Worm (Caenorhabditis elegans) whole organism, L3 larva: Measurements from ENCODE around the gene B0495.5.

ENCODE experiments used
- egl-27 ChIP-seq: sonication (generic microtip); optimal IDR thresholded peaks from 4 replicates; lab custom pipeline; 2017; ENCODE audit warnings: missing biosample characterization, missing genetic modification reagents, missing genetic modification characterization
- elt-3 ChIP-seq, 3 experiments: fragments of 150-350 bp in 1 of 3; sonication (generic microtip) in 2 of 3; optimal IDR thresholded peaks; 2 replicates in 2 of 3; 4 replicates in 1 of 3; lab custom pipeline; 2014 to 2017; ENCODE audit warnings: missing biosample characterization in 3 of 3, missing genetic modification characterization in 3 of 3
- fkh-10 ChIP-seq: sonication (generic microtip); optimal IDR thresholded peaks from 2 replicates; lab custom pipeline; 2017; ENCODE audit warnings: missing biosample characterization, missing genetic modification reagents, missing genetic modification characterization
- fos-1 ChIP-seq: fragments of 150-350 bp; optimal IDR thresholded peaks from 2 replicates; lab custom pipeline; 2014; ENCODE audit warnings: missing biosample characterization, missing genetic modification characterization
- lin-39 ChIP-seq: fragments of 150-350 bp; optimal IDR thresholded peaks from 2 replicates; lab custom pipeline; 2018; ENCODE audit warnings: missing biosample characterization, missing genetic modification reagents, missing genetic modification characterization
- lsy-12 ChIP-seq: sonication (generic microtip); optimal IDR thresholded peaks from 2 replicates; lab custom pipeline; 2016; ENCODE audit warnings: mild to moderate bottlenecking, missing genetic modification characterization, missing compliant biosample characterization
- mdl-1 ChIP-seq: fragments of 150-350 bp; optimal IDR thresholded peaks from 2 replicates; lab custom pipeline; 2014; ENCODE audit warnings: missing biosample characterization, missing genetic modification characterization
- nfya-1 ChIP-seq: sonication (generic microtip); optimal IDR thresholded peaks from 2 replicates; lab custom pipeline; 2017; ENCODE audit warnings: missing genetic modification characterization, mild to moderate bottlenecking, missing compliant biosample characterization, antibody characterized with exemption, moderate library complexity; ENCODE audit not compliant: insufficient read depth
- nhr-11 ChIP-seq: fragments of 150-350 bp; optimal IDR thresholded peaks from 2 replicates; lab custom pipeline; 2014; ENCODE audit warnings: missing biosample characterization, missing genetic modification characterization
- nhr-237 ChIP-seq: fragments of 150-350 bp; optimal IDR thresholded peaks from 2 replicates; lab custom pipeline; 2014; ENCODE audit warnings: missing biosample characterization, missing genetic modification characterization
- nhr-77 ChIP-seq: fragments of 150-350 bp; optimal IDR thresholded peaks from 2 replicates; lab custom pipeline; 2014; ENCODE audit warnings: missing biosample characterization, missing genetic modification characterization
- snpc-4 ChIP-seq: fragments of 150-350 bp; optimal IDR thresholded peaks from 2 replicates; lab custom pipeline; 2014; ENCODE audit warnings: missing biosample characterization, missing genetic modification characterization
- unc-39 ChIP-seq: sonication (generic microtip); optimal IDR thresholded peaks from 4 replicates; lab custom pipeline; 2017; ENCODE audit warnings: missing biosample characterization, missing genetic modification characterization
- ztf-4 ChIP-seq: fragments of 150-350 bp; optimal IDR thresholded peaks from 2 replicates; lab custom pipeline; 2014; ENCODE audit warnings: missing biosample characterization, missing genetic modification characterization

ce11 chrII:7720479-7720878 lies 22.2 kb upstream of the B0495.5 start:
- TF ChIP-seq nhr-237 (tag; lab: Kevin White, UChicago) (no peak), fkh-10 (GFP tag; lab: Kevin White, UChicago) (no peak), nhr-11 (tag; lab: Kevin White, UChicago) (no peak), lin-39 (tag; lab: Kevin White, UChicago) (no peak), unc-39 (tag; lab: Kevin White, UChicago) (no peak), lsy-12 (tag; lab: Kevin White, UChicago) (no peak), nfya-1 (tag; lab: Kevin White, UChicago) (no peak), fos-1 (no peak), egl-27 (tag; lab: Kevin White, UChicago) (no peak), mdl-1 (tag; lab: Kevin White, UChicago) (no peak), snpc-4 (tag; lab: Kevin White, UChicago) (no peak), elt-3 (tag; optimal IDR thresholded peaks at IDR 0.05; lab: Kevin White, UChicago) (no peak), ztf-4 (tag; lab: Kevin White, UChicago) (no peak), nhr-77 (tag; lab: Kevin White, UChicago) (no peak)
